Fruit fly (Drosophila melanogaster): Measurements from ENCODE around the gene Strip.

Strip gene

dm6 chr3L:3284900-3285299 is 43.8 kb downstream of the Strip start:
- TF ChIP-seq noc (tag; optimal IDR thresholded peaks at IDR 0.05): no peak

dm6 chr3L:3283264-3283663 is 45.4 kb downstream of the Strip start:
- no peak for TF ChIP-seq noc (tag; optimal IDR thresholded peaks at IDR 0.05)

- TF ChIP-seq noc (tag; optimal IDR thresholded peaks at IDR 0.05): no peak
Observed at dm6 chr3L:3279930-3280329, 48.7 kb downstream of the Strip start, which contains the start of gene CG12017. TSS of gene CG12017 (plus strand) at chr3L:3280239.

- no peak for TF ChIP-seq noc (tag; optimal IDR thresholded peaks at IDR 0.05)
Observed at dm6 chr3L:3276930-3277329, 51.7 kb downstream of the Strip start.

- TF ChIP-seq noc (tag; optimal IDR thresholded peaks at IDR 0.05): no peak
Observed at dm6 chr3L:3274463-3275177, 54.1 kb downstream of the Strip start.
